Worm (Caenorhabditis elegans) whole organism, mixed stage, embryonic: Measurements from ENCODE around the gene B0513.4.

Source experiments
- lin-13 ChIP-seq: fragments of 150-350 bp; optimal IDR thresholded peaks from 2 replicates; lab custom pipeline; 2014; ENCODE audit warnings: missing biosample characterization, missing genetic modification characterization
- lsy-2 ChIP-seq: fragments of 150-350 bp; optimal IDR thresholded peaks from 2 replicates; lab custom pipeline; 2014; ENCODE audit warnings: missing biosample characterization, missing genetic modification characterization
- nhr-237 ChIP-seq: fragments of 150-350 bp; optimal IDR thresholded peaks from 2 replicates; lab custom pipeline; 2014; ENCODE audit warnings: missing biosample characterization, missing genetic modification characterization
- pha-4 ChIP-seq: fragments of 150-350 bp; optimal IDR thresholded peaks from 2 replicates; lab custom pipeline; 2018; ENCODE audit warnings: missing biosample characterization, missing genetic modification reagents, missing genetic modification characterization
- snpc-4 ChIP-seq: fragments of 150-350 bp; optimal IDR thresholded peaks from 2 replicates; lab custom pipeline; 2014; ENCODE audit warnings: missing biosample characterization, missing genetic modification characterization
- unc-62 ChIP-seq: fragments of 150-350 bp; optimal IDR thresholded peaks from 2 replicates; lab custom pipeline; 2014; ENCODE audit warnings: missing biosample characterization, missing genetic modification reagents, missing genetic modification characterization

ce11 chrIV:13883922-13884321, 4.0 kb downstream of the B0513.4 start:
- no peak for TF ChIP-seq nhr-237 (tag; lab: Kevin White, UChicago)
- no peak for TF ChIP-seq snpc-4 (tag; lab: Kevin White, UChicago)
- no peak for TF ChIP-seq lin-13 (tag; lab: Kevin White, UChicago)
- TF ChIP-seq pha-4 (tag; lab: Kevin White, UChicago): no peak
- no peak for TF ChIP-seq unc-62 (GFP tag; lab: Kevin White, UChicago)
- no peak for TF ChIP-seq lsy-2
